Worm (Caenorhabditis elegans) whole organism, late embryonic: ENCODE measurements around the gene natc-2.

Experiments used
- K09A11.1 ChIP-seq: sonication (generic microtip); optimal IDR thresholded peaks from 2 replicates; lab custom pipeline; 2017; ENCODE audit warnings: antibody characterized with exemption, mild to moderate bottlenecking, missing genetic modification characterization, missing compliant biosample characterization; ENCODE audit not compliant: insufficient read depth
- ama-1 ChIP-seq: fragments of 150-350 bp; optimal IDR thresholded peaks from 2 replicates; lab custom pipeline; 2014
- ceh-18 ChIP-seq: sonication (generic microtip); optimal IDR thresholded peaks from 2 replicates; lab custom pipeline; 2016; ENCODE audit warnings: missing genetic modification characterization, missing compliant biosample characterization
- ceh-24 ChIP-seq: sonication (generic microtip); optimal IDR thresholded peaks from 2 replicates; lab custom pipeline; 2016; ENCODE audit warnings: mild to moderate bottlenecking, missing genetic modification characterization, missing compliant biosample characterization
- ceh-31 ChIP-seq: sonication (generic microtip); optimal IDR thresholded peaks from 2 replicates; lab custom pipeline; 2016; ENCODE audit warnings: missing genetic modification characterization, missing compliant biosample characterization
- elt-2 ChIP-seq: sonication (generic microtip); optimal IDR thresholded peaks from 2 replicates; lab custom pipeline; 2016; ENCODE audit warnings: missing genetic modification reagents, missing genetic modification characterization, missing compliant biosample characterization
- elt-4 ChIP-seq: sonication (generic microtip); optimal IDR thresholded peaks from 2 replicates; lab custom pipeline; 2016; ENCODE audit warnings: missing genetic modification characterization, missing compliant biosample characterization
- eyg-1 ChIP-seq: sonication (generic microtip); optimal IDR thresholded peaks from 2 replicates; lab custom pipeline; 2016; ENCODE audit warnings: missing genotype, missing genetic modification characterization, missing compliant biosample characterization
- nfya-1 ChIP-seq: sonication (generic microtip); optimal IDR thresholded peaks from 2 replicates; lab custom pipeline; 2017; ENCODE audit warnings: missing genetic modification characterization, mild to moderate bottlenecking, missing compliant biosample characterization, antibody characterized with exemption, moderate library complexity
- pha-4 ChIP-seq: fragments of 150-350 bp; optimal IDR thresholded peaks from 2 replicates; lab custom pipeline; 2018; ENCODE audit warnings: missing biosample characterization, missing genetic modification reagents, missing genetic modification characterization
- rnt-1 ChIP-seq: sonication (generic microtip); optimal IDR thresholded peaks from 2 replicates; lab custom pipeline; 2016; ENCODE audit warnings: missing genetic modification characterization, missing compliant biosample characterization
- unc-55 ChIP-seq: sonication (generic microtip); optimal IDR thresholded peaks from 2 replicates; lab custom pipeline; 2017; ENCODE audit warnings: missing biosample characterization, missing genetic modification reagents, missing genetic modification characterization

DNA sequence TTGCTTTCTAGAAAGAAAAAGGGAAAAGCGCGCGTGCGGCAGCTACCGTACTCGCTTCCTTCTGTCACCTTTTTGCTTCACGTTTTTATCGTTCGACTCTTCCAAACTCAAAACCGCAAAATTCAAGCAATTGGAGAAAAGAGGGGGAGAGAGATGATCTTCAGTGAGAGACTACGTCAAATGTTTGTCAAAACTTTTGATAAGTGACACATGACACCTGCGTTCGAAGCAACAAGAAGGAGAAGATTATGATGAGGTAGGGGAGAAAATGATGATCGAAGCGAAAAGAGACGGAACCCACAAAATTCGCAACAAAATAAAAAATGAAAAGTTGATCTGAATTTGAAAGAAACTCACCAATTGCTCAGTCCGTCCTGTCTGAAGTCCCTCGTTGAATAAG is 44.5 kb downstream of the natc-2 start:
- no peak for TF ChIP-seq rnt-1 (tag; lab: Kevin White, UChicago)
- TF ChIP-seq pha-4 (tag; lab: Kevin White, UChicago), result no peak
- TF ChIP-seq elt-4, result no peak
- no peak for TF ChIP-seq elt-2 (tag; lab: Kevin White, UChicago)
- no peak for TF ChIP-seq ceh-31
- TF ChIP-seq nfya-1 (tag; lab: Kevin White, UChicago), result no peak
- TF ChIP-seq ama-1 (lab: Kevin White, UChicago), result no peak
- peak; percentile 68 for TF ChIP-seq unc-55 (GFP tag; lab: Kevin White, UChicago)
- TF ChIP-seq ceh-18 (tag; lab: Kevin White, UChicago), result no peak
- no peak for TF ChIP-seq eyg-1 (tag; lab: Kevin White, UChicago)
- TF ChIP-seq ceh-24, result no peak
- TF ChIP-seq K09A11.1, result no peak
